Fruit fly (Drosophila melanogaster) whole organism, wandering third instar larva: ENCODE measurements around the gene CG18249.

Experiments used
- Hr83 ChIP-seq: fragments of 200-300 bp; sonication (Bioruptor generic); optimal IDR thresholded peaks from 2 replicates; lab custom pipeline; 2016; ENCODE audit warnings: missing biosample characterization, mild to moderate bottlenecking, missing genetic modification characterization, moderate library complexity; ENCODE audit not compliant: poor library complexity, severe bottlenecking
- br ChIP-seq: fragments of 200-800 bp; sonication (Bioruptor generic); optimal IDR thresholded peaks from 2 replicates; lab custom pipeline; 2016; ENCODE audit warnings: missing biosample characterization, missing genetic modification characterization
- h ChIP-seq: fragments of 200-800 bp; sonication (Bioruptor generic); optimal IDR thresholded peaks from 3 replicates; lab custom pipeline; 2016; ENCODE audit warnings: missing biosample characterization, mild to moderate bottlenecking, missing genetic modification characterization
- usp ChIP-seq: fragments of >200 bp; optimal IDR thresholded peaks from 2 replicates; lab custom pipeline; 2017; ENCODE audit warnings: missing biosample characterization, missing genetic modification characterization

DNA sequence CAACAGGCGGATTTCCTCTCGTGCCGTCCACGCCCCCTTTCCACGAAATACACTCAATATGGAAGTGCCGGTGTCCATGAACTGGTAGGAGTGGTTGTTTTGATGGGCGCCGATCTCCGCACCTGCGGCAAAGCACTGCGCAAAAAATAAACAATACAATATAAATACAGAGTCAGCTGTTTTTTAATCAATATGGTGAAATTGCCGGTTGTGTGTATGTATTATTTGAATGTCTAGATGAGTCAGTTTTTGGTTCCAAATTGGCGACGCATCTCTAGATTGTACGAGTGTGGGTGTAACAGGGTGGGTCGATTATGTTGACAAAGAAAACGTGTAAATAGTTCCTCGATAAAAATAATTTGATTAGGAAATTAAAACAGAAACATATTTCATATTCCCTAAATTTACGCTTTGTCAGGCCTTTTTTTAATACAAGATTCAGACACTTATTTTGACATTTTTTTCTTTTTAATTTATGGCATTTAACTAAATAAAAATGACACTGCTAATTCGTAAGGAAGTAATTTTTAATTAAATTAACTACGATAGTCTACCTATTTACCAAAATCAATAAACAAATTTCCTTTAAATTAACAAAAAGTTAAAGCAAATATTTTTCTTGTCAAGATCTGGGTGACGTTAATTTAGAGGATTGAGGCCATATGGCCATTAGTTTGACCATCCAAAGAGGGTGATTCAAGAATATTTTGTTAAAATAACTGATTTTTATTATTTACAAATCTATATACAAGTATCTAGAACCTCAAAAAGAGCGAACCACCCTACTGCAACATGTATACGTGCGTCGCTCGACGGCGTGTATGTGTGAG, 19.7 kb downstream of the CG18249 start:
- no peak for TF ChIP-seq usp (GFP tag; lab: Kevin White, UChicago)
- peak; percentile 74 for TF ChIP-seq br (GFP tag; lab: Kevin White, UChicago)
- peak; percentile 82 for TF ChIP-seq h (GFP tag; lab: Kevin White, UChicago)
- peak; percentile 39 for TF ChIP-seq Hr83 (GFP tag; lab: Kevin White, UChicago)
